Worm (Caenorhabditis elegans) whole organism, L3 larva: ENCODE results near the gene K11G9.5.

Experiments used
- skn-1 ChIP-seq: fragments of 150-350 bp; optimal IDR thresholded peaks from 2 replicates; lab custom pipeline; 2014; ENCODE audit warnings: missing biosample characterization, missing genetic modification characterization
- zag-1 ChIP-seq: fragments of 150-350 bp; optimal IDR thresholded peaks from 2 replicates; lab custom pipeline; 2014; ENCODE audit warnings: missing biosample characterization, missing genetic modification characterization

- no peak for TF ChIP-seq skn-1
- no peak for TF ChIP-seq zag-1 (tag; lab: Kevin White, UChicago)
Measured at ce11 chrV:6694668-6695067, 6.4 kb upstream of the K11G9.5 start, which contains the start of gene W02F12.8.
